Worm (Caenorhabditis elegans) whole organism, L4 larva: ENCODE measurements around the gene B0457.4.

Source experiments
- D1046.2 ChIP-seq: fragments of 200-800 bp; sonication (Bioruptor generic); IDR thresholded peaks from 2 replicates; pipeline ENCODE4 v1.3.6; 2022; ENCODE audit warnings: missing genetic modification characterization, missing compliant biosample characterization
- F26F4.8 ChIP-seq: fragments of 200-800 bp; sonication (Bioruptor generic); conservative IDR thresholded peaks from 2 replicates; pipeline ENCODE4 v1.3.6; 2022; ENCODE audit warnings: missing genetic modification characterization, missing compliant biosample characterization
- F44E2.7 ChIP-seq: fragments of 200-800 bp; sonication (Bioruptor generic); IDR thresholded peaks from 2 replicates; pipeline ENCODE4 v2.1.2; 2022; ENCODE audit warnings: missing genetic modification characterization, missing compliant biosample characterization
- R02D3.7 ChIP-seq: fragments of 150-350 bp; sonication (generic microtip); optimal IDR thresholded peaks from 3 replicates; lab custom pipeline; 2014; ENCODE audit warnings: missing biosample characterization, missing genetic modification characterization
- T20F7.1 ChIP-seq: fragments of 200-800 bp; sonication (Bioruptor generic); optimal IDR thresholded peaks from 2 replicates; lab custom pipeline; 2018; ENCODE audit warnings: mild to moderate bottlenecking, missing genetic modification characterization, missing compliant biosample characterization
- Y105C5A.15 ChIP-seq: fragments of 200-800 bp; sonication (Bioruptor generic); IDR thresholded peaks from 2 replicates; pipeline ENCODE4 v1.3.6; 2022; ENCODE audit warnings: missing genetic modification characterization, missing compliant biosample characterization
- Y48G9A.11 ChIP-seq: fragments of 200-800 bp; sonication (Bioruptor generic); IDR thresholded peaks from 2 replicates; pipeline ENCODE4 v1.3.6; 2022; ENCODE audit warnings: missing genetic modification reagents, missing genetic modification characterization, missing compliant biosample characterization
- ZK546.5 ChIP-seq, 2 experiments: sonication (generic microtip); optimal IDR thresholded peaks; 2 replicates each; lab custom pipeline; 2017; ENCODE audit warnings: missing biosample characterization in 2 of 2, missing genetic modification characterization in 2 of 2
- aha-1 ChIP-seq: fragments of 150-350 bp; peaks from one replicate; lab custom pipeline; 2014; ENCODE audit warnings: missing biosample characterization, missing genetic modification characterization
- arid-1 ChIP-seq: fragments of 200-800 bp; sonication (Bioruptor generic); conservative IDR thresholded peaks from 2 replicates; pipeline ENCODE4 v1.3.6; 2022; ENCODE audit warnings: missing genetic modification reagents, missing genetic modification characterization, missing compliant biosample characterization
- ceh-20 ChIP-seq: fragments of 200-800 bp; sonication (Bioruptor generic); IDR thresholded peaks from 2 replicates; pipeline ENCODE4 v1.3.6; 2022; ENCODE audit warnings: missing genetic modification reagents, missing genetic modification characterization, missing compliant biosample characterization
- daf-16 ChIP-seq, 3 experiments: sonication (generic microtip); optimal IDR thresholded peaks; 2 replicates each; lab custom pipeline; 2016 to 2017; ENCODE audit warnings: missing genetic modification characterization in 3 of 3, missing genetic modification reagents in 3 of 3, mild to moderate bottlenecking in 2 of 3, missing compliant biosample characterization in 2 of 3, missing biosample characterization in 1 of 3, moderate library complexity in 1 of 3
- dmd-8 ChIP-seq: fragments of 200-800 bp; sonication (Bioruptor generic); IDR thresholded peaks from 2 replicates; pipeline ENCODE4 v1.3.6; 2022; ENCODE audit warnings: missing genetic modification characterization, missing compliant biosample characterization
- dmd-9 ChIP-seq: fragments of 200-800 bp; sonication (Bioruptor generic); IDR thresholded peaks from 2 replicates; pipeline ENCODE4 v1.3.6; 2022; ENCODE audit warnings: missing genetic modification reagents, missing genetic modification characterization, missing compliant biosample characterization
- dpl-1 ChIP-seq: fragments of 150-350 bp; optimal IDR thresholded peaks from 2 replicates; lab custom pipeline; 2014; ENCODE audit warnings: missing biosample characterization, missing genetic modification reagents, missing genetic modification characterization
- fkh-10 ChIP-seq: fragments of 150-350 bp; optimal IDR thresholded peaks from 2 replicates; lab custom pipeline; 2014; ENCODE audit warnings: missing biosample characterization, missing genetic modification reagents, missing genetic modification characterization
- hlh-11 ChIP-seq: fragments of 200-800 bp; sonication (Bioruptor generic); optimal IDR thresholded peaks from 2 replicates; lab custom pipeline; 2018; ENCODE audit warnings: mild to moderate bottlenecking, missing genetic modification characterization, missing compliant biosample characterization
- hlh-30 ChIP-seq: sonication (generic microtip); optimal IDR thresholded peaks from 2 replicates; lab custom pipeline; 2017; ENCODE audit warnings: antibody characterized with exemption, mild to moderate bottlenecking, missing genetic modification characterization, missing compliant biosample characterization; ENCODE audit not compliant: insufficient read depth
- hmg-1.1 ChIP-seq: fragments of 200-800 bp; sonication (Bioruptor generic); IDR thresholded peaks from 2 replicates; pipeline ENCODE4 v1.3.6; 2022; ENCODE audit warnings: missing genetic modification reagents, missing genetic modification characterization, missing compliant biosample characterization
- lin-29 ChIP-seq: fragments of 200-800 bp; sonication (Bioruptor generic); IDR thresholded peaks from 2 replicates; pipeline ENCODE4 v1.3.6; 2022; ENCODE audit warnings: missing genetic modification reagents, missing genetic modification characterization, missing compliant biosample characterization
- lin-38 ChIP-seq: fragments of 200-800 bp; sonication (Bioruptor generic); IDR thresholded peaks from 2 replicates; pipeline ENCODE4 v1.3.6; 2022; ENCODE audit warnings: missing genetic modification reagents, missing genetic modification characterization, missing compliant biosample characterization
- lsy-2 ChIP-seq, 2 experiments: fragments of 150-350 bp in 1 of 2; sonication (generic microtip) in 1 of 2; optimal IDR thresholded peaks; 2 replicates each; lab custom pipeline; 2014 to 2017; ENCODE audit warnings: missing biosample characterization in 2 of 2, missing genetic modification characterization in 2 of 2
- mdt-29 ChIP-seq: fragments of 200-800 bp; sonication (Bioruptor generic); IDR thresholded peaks from 2 replicates; pipeline ENCODE4 v1.3.6; 2022; ENCODE audit warnings: missing genetic modification reagents, missing genetic modification characterization, missing compliant biosample characterization
- mep-1 ChIP-seq: fragments of 150-350 bp; sonication (generic microtip); optimal IDR thresholded peaks from 3 replicates; lab custom pipeline; 2014; ENCODE audit warnings: missing biosample characterization, missing genetic modification characterization
- nhr-102 ChIP-seq: sonication (generic microtip); optimal IDR thresholded peaks from 2 replicates; lab custom pipeline; 2016; ENCODE audit warnings: mild to moderate bottlenecking, missing genetic modification characterization, moderate library complexity, missing compliant biosample characterization
- nhr-11 ChIP-seq: fragments of 150-350 bp; optimal IDR thresholded peaks from 2 replicates; lab custom pipeline; 2014; ENCODE audit warnings: missing biosample characterization, missing genetic modification characterization
- nhr-25 ChIP-seq: sonication (generic microtip); optimal IDR thresholded peaks from 2 replicates; lab custom pipeline; 2017; ENCODE audit warnings: missing genetic modification characterization, mild to moderate bottlenecking, missing compliant biosample characterization, antibody characterized with exemption, moderate library complexity, borderline replicate concordance; ENCODE audit not compliant: insufficient read depth
- nhr-41 ChIP-seq: fragments of 200-800 bp; sonication (Bioruptor generic); IDR thresholded peaks from 2 replicates; pipeline ENCODE4 v1.3.6; 2022; ENCODE audit warnings: missing genetic modification reagents, missing genetic modification characterization, missing compliant biosample characterization
- nhr-6 ChIP-seq: fragments of 150-350 bp; optimal IDR thresholded peaks from 2 replicates; lab custom pipeline; 2014; ENCODE audit warnings: missing biosample characterization, missing genetic modification characterization
- nhr-76 ChIP-seq: fragments of 150-350 bp; optimal IDR thresholded peaks from 2 replicates; lab custom pipeline; 2014; ENCODE audit warnings: missing biosample characterization, missing genetic modification characterization
- nhr-77 ChIP-seq: fragments of 150-350 bp; optimal IDR thresholded peaks from 2 replicates; lab custom pipeline; 2014; ENCODE audit warnings: missing biosample characterization, missing genetic modification characterization
- set-16 ChIP-seq: fragments of 200-800 bp; sonication (Bioruptor generic); IDR thresholded peaks from 2 replicates; pipeline ENCODE4 v1.3.6; 2022; ENCODE audit warnings: missing genetic modification reagents, missing genetic modification characterization, missing compliant biosample characterization
- snpc-1.2 ChIP-seq: fragments of 200-800 bp; sonication (Bioruptor generic); IDR thresholded peaks from 2 replicates; pipeline ENCODE4 v1.3.6; 2022; ENCODE audit warnings: missing genetic modification reagents, missing genetic modification characterization, missing compliant biosample characterization
- spr-1 ChIP-seq: sonication (generic microtip); optimal IDR thresholded peaks from 2 replicates; lab custom pipeline; 2016; ENCODE audit warnings: mild to moderate bottlenecking, missing genetic modification characterization, missing compliant biosample characterization
- spr-3 ChIP-seq: fragments of 200-800 bp; sonication (Bioruptor generic); optimal IDR thresholded peaks from 2 replicates; lab custom pipeline; 2018; ENCODE audit warnings: mild to moderate bottlenecking, missing genetic modification characterization, missing compliant biosample characterization
- unc-39 ChIP-seq: sonication (generic microtip); optimal IDR thresholded peaks from 2 replicates; lab custom pipeline; 2017; ENCODE audit warnings: missing biosample characterization, missing genetic modification characterization
- unc-62 ChIP-seq, 3 experiments: fragments of 150-350 bp in 1 of 3; sonication (generic microtip); optimal IDR thresholded peaks in 2 of 3; peaks in 1 of 3; 1 replicate in 1 of 3; 2 replicates in 2 of 3; lab custom pipeline; 2014 to 2017; ENCODE audit warnings: missing biosample characterization in 3 of 3, missing genetic modification characterization in 3 of 3, missing genetic modification reagents in 3 of 3, missing genotype in 1 of 3
- zip-11 ChIP-seq: fragments of 200-800 bp; sonication (Bioruptor generic); IDR thresholded peaks from 2 replicates; pipeline ENCODE4 v1.3.6; 2022; ENCODE audit warnings: missing genetic modification characterization, missing compliant biosample characterization
- ztf-11 ChIP-seq: fragments of 150-350 bp; optimal IDR thresholded peaks from 2 replicates; lab custom pipeline; 2014; ENCODE audit warnings: missing biosample characterization, missing genetic modification characterization

B0457.4 gene

ce11 chrII:8945167-8945566 is 33.3 kb upstream of the B0457.4 start:
- TF ChIP-seq mep-1 (tag; lab: Kevin White, UChicago) (no peak), lin-29 (GFP tag; lab: Robert Waterston, UW) (no peak), lin-38 (GFP tag; lab: Robert Waterston, UW) (no peak), fkh-10 (GFP tag; lab: Kevin White, UChicago) (peak; percentile 18), hmg-1.1 (GFP tag; lab: Robert Waterston, UW) (no peak)

DNA sequence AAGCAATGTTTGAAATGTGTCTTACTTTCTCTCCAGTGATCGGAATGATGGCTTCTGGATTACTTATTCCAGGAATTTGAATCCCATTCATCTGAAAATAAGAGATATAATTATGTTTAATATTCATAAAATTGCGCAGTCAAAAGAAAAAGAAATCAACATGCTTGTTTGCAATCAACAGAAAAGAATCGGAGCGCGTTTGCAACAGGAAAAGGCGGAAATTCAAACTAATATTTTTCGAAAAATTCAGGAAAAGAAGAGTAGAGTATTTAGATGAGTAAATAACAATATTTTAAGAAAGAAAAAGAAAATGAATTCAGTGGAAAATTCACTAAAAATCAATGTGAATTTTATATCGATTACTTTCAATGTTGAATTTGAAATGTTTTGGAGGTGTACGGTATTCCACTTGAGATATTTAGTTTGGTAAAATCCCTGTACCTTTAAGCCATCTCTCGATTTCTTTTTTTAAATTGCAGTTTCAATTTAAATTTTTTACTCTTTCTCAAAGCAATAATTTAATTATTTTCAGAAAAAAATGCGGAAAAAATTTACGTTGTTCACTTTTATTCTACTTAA is 28.6 kb upstream of the B0457.4 start, which contains the start of the genes set-17 and T21B10.4:
Gene set-17, minus strand, starts transcription at position 127 of the 579 bp plus-strand sequence.
Gene T21B10.4, plus strand, starts transcription at position 533 of the 579 bp plus-strand sequence.
- peak; percentile 58 for TF ChIP-seq lin-38 (GFP tag; lab: Robert Waterston, UW)
- peak in 1 of 2 experiments; percentile 39 for TF ChIP-seq lsy-2 (tag; optimal IDR thresholded peaks at IDR 0.05; lab: Kevin White, UChicago)
- TF ChIP-seq nhr-6: peak; percentile 18
- peak; percentile 79 for TF ChIP-seq dpl-1 (GFP tag; lab: Kevin White, UChicago)
- TF ChIP-seq hmg-1.1 (GFP tag; lab: Robert Waterston, UW): no peak
- no peak for TF ChIP-seq nhr-77 (tag; lab: Kevin White, UChicago)
- TF ChIP-seq daf-16 (GFP tag; optimal IDR thresholded peaks at IDR 0.05; lab: Kevin White, UChicago): no peak
- TF ChIP-seq daf-16 (tag; optimal IDR thresholded peaks at IDR 0.05; lab: Kevin White, UChicago): peak; percentile 71
- TF ChIP-seq R02D3.7 (tag; lab: Kevin White, UChicago): no peak
- no peak for TF ChIP-seq nhr-25 (tag; lab: Kevin White, UChicago)

DNA sequence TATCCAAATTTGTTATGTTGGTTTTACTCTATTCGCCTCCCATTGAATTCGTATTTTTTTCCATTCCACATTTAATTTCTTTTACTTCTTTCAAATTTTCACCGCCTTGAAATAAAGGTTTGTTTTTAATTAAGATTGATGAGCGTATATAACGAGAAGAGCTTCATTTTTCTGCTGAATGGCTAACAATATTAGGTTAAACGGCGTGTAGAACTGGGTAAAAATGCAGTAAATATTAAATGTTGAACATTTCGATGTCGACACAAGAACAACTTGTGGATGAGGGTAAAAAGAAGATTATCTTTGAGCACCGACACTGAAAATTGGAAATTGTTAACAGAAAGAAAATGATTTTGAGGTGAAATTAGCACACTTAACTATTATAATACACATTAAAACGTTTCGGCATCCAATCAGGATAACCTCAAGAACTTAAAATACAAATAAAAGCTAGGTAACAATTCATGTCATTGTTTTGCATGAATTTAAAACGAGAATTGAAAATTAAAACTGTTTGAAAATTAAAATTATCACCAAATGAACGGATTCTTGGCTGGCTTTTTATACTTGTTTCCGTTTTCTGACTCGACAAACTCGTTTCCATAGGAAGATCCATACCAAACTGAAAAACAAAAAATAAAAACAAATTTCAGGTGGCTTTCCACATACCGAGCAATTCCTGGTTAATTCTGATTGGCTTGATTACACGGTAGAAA is 27.2 kb upstream of the B0457.4 start:
- no peak for TF ChIP-seq hlh-11 (tag; lab: Kevin White, UChicago)
- TF ChIP-seq snpc-1.2 (GFP tag; lab: Robert Waterston, UW): peak; percentile 18; the same call in 1 of the 2 replicates
- 0 out of 2 replicates have a peak, but pooled peaks have one; percentile 30 for TF ChIP-seq arid-1
- TF ChIP-seq nhr-76: no peak
- TF ChIP-seq T20F7.1 (GFP tag; lab: Kevin White, UChicago): peak; percentile 15
- no peak for TF ChIP-seq spr-3
- no peak for TF ChIP-seq dmd-9 (GFP tag; lab: Robert Waterston, UW)
- peak; percentile 91 for TF ChIP-seq aha-1 (tag; lab: Kevin White, UChicago)
- no peak for TF ChIP-seq hlh-30
- no peak for TF ChIP-seq mdt-29 (GFP tag; lab: Robert Waterston, UW)
- TF ChIP-seq lin-38 (GFP tag; lab: Robert Waterston, UW): peak; percentile 30
- TF ChIP-seq ztf-11 (tag; lab: Kevin White, UChicago): no peak
- TF ChIP-seq F44E2.7 (GFP tag; lab: Robert Waterston, UW): no peak
- TF ChIP-seq unc-62 (GFP tag; optimal IDR thresholded peaks at IDR 0.05 in 1 of 2; lab: Kevin White, UChicago): peak in 1 of 2 experiments; percentile 14
- no peak for TF ChIP-seq unc-62 (tag; optimal IDR thresholded peaks at IDR 0.05; lab: Kevin White, UChicago)
- no peak for TF ChIP-seq nhr-102 (tag; lab: Kevin White, UChicago)
- no peak for TF ChIP-seq zip-11 (GFP tag; lab: Robert Waterston, UW)
- TF ChIP-seq Y48G9A.11 (GFP tag; lab: Robert Waterston, UW): peak; percentile 15; the same call in 1 of the 2 replicates

ce11 chrII:8933693-8934432 is 22.0 kb upstream of the B0457.4 start, which contains the start of gene T21B10.3:
Gene T21B10.3 (plus strand): TSS chrII:8934382.
- TF ChIP-seq T20F7.1 (GFP tag; lab: Kevin White, UChicago) (peak; percentile 22), lsy-2 (tag; optimal IDR thresholded peaks at IDR 0.05; lab: Kevin White, UChicago) (peak in 1 of 2 experiments; percentile 66), dmd-8 (peak; percentile 58; the same call in 1 of the 2 replicates), arid-1 (peak; percentile 45; the same call in 1 of the 2 replicates), set-16 (GFP tag; lab: Robert Waterston, UW) (no peak), F44E2.7 (GFP tag; lab: Robert Waterston, UW) (no peak), unc-39 (tag; lab: Kevin White, UChicago) (no peak), aha-1 (tag; lab: Kevin White, UChicago) (peak; percentile 89), zip-11 (GFP tag; lab: Robert Waterston, UW) (no peak), nhr-11 (tag; lab: Kevin White, UChicago) (no peak), D1046.2 (GFP tag; lab: Robert Waterston, UW) (0 out of 2 replicates have a peak, but pooled peaks have one; percentile 61), ceh-20 (GFP tag; lab: Robert Waterston, UW) (peak; percentile 53; the same call in 1 of the 2 replicates), F26F4.8 (no peak), daf-16 (GFP tag; optimal IDR thresholded peaks at IDR 0.05; lab: Kevin White, UChicago) (peak in 1 of 2 experiments; percentile 62), daf-16 (tag; optimal IDR thresholded peaks at IDR 0.05; lab: Kevin White, UChicago) (peak; percentile 2), ZK546.5 (tag; optimal IDR thresholded peaks at IDR 0.05; lab: Kevin White, UChicago) (no peak), nhr-41 (0 out of 2 replicates have a peak, but pooled peaks have one; percentile 44), spr-1 (no peak), Y105C5A.15 (GFP tag; lab: Robert Waterston, UW) (0 out of 2 replicates have a peak, but pooled peaks have one; percentile 21)
